Worm (Caenorhabditis elegans): ENCODE data around the gene W10G11.1.

W10G11.1 gene

ce11 chrII:3556584-3556983 is 3.9 kb downstream of the W10G11.1 start:
- no peak for TF ChIP-seq unc-62 (GFP tag; optimal IDR thresholded peaks at IDR 0.05)

ce11 chrII:3555281-3555680 is 5.2 kb downstream of the W10G11.1 start:
- TF ChIP-seq unc-62 (GFP tag; optimal IDR thresholded peaks at IDR 0.05): no peak

DNA sequence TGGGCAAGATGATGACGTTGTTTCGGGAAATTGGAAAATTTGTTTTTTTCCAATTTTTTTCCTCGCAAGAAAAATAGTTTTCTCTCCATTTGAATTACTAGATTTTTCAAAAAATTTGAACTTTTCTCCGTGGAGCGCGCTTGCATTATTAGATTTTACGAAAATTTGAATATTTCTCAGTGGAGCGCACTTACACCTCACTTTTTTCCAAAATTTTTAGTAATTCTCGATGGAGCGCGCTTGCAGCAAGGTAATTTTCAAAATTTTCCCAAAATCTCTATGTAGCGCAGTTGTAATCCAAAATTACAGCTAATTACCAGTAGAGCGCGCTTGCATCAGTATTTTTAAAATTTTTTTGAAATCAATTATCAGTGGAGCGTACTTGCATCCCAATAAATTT is 5.8 kb downstream of the W10G11.1 start:
- TF ChIP-seq unc-62 (GFP tag; optimal IDR thresholded peaks at IDR 0.05): no peak

- TF ChIP-seq unc-62 (GFP tag; optimal IDR thresholded peaks at IDR 0.05): no peak
Measured at ce11 chrII:3553453-3553852, 7.0 kb downstream of the W10G11.1 start, which contains the start of gene dnc-3. dnc-3 (plus strand) TSS chrII:3553724.

ce11 chrII:3550352-3550751 is 10.1 kb downstream of the W10G11.1 start, which contains the start of gene W10G11.19:
W10G11.19 (plus strand) TSS chrII:3550652.
- no peak for TF ChIP-seq unc-62 (GFP tag; optimal IDR thresholded peaks at IDR 0.05)

- TF ChIP-seq unc-62 (GFP tag; optimal IDR thresholded peaks at IDR 0.05): no peak
Measured at ce11 chrII:3547282-3547681, 13.2 kb downstream of the W10G11.1 start.

DNA sequence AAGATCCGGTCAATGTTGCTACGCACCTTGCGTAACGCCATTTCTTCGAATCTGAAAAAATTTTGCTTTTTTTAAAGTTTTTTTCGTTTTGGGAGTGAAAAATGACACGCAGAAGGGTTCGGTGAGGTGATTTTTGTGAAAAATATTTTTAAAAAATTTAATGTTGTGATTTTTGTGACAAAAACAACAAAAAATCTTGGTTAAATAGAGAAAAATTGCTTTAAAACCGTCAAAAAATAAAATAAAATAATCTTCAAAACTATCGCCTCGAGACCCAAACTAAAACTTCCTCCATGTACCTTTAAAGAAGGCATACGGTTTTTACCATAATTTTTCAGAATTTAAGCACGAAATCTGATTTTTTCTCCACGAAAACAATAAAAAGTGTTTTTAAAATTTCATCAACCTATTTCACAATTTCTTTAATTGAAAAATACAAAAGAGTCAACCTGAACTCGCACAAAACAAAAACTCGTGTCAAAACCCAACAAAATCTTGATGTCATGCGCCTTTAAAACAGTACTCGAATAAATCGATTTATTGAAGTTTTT is 14.0 kb downstream of the W10G11.1 start, which contains the start of gene apd-3:
Gene apd-3, minus strand, starts transcription at position 51 of the 551 bp plus-strand sequence.
- TF ChIP-seq unc-62 (GFP tag; optimal IDR thresholded peaks at IDR 0.05): no peak

ce11 chrII:3540151-3540550 is 20.3 kb downstream of the W10G11.1 start:
- no peak for TF ChIP-seq unc-62 (GFP tag; optimal IDR thresholded peaks at IDR 0.05)

DNA sequence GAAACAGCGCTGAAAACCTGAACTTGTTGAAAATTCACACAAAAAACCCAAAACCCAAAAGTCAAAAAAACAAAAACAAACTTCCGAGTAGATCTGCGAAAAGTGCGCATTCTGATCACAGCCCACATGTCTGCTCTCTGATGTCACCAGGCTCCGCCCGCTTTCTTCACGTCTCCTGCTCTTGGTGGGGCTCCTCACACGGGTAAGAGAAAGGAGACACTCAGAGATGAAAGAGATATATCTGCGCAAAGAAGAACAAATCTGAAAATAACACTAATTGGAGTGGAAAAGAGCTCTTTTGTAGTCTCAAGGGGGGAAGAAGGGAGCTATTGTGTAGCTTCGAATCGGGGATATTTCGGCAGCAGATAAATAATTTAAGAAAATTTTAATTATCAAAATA is 32.2 kb downstream of the W10G11.1 start, which contains the start of gene ncs-6:
Gene ncs-6, minus strand, starts transcription at position 261 of the 400 bp plus-strand sequence.
- TF ChIP-seq unc-62 (GFP tag; optimal IDR thresholded peaks at IDR 0.05): no peak

ce11 chrII:3527460-3527859 is 33.0 kb downstream of the W10G11.1 start:
- TF ChIP-seq unc-62 (GFP tag; optimal IDR thresholded peaks at IDR 0.05): no peak

DNA sequence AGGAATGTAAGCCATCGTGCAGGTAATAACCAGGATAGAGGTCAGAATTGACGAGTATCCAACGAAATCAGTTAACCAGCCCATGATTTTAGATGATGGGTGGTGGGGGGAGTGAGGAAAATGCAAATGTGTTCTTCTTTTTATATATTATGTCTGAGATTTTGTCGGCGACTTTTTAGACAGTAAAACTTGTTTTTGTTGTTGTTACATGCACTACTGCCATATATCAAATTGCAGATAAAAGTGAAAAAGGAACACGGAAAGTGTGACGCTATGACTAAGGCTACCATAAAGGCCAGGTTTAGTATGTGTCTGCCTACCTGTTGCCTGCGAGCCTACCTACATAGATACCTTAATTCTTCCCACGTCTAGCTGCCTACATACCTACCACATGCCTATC is 36.4 kb downstream of the W10G11.1 start, which contains the start of gene col-72:
Gene col-72, minus strand, starts transcription at position 101 of the 400 bp plus-strand sequence.
- no peak for TF ChIP-seq unc-62 (GFP tag; optimal IDR thresholded peaks at IDR 0.05)

DNA sequence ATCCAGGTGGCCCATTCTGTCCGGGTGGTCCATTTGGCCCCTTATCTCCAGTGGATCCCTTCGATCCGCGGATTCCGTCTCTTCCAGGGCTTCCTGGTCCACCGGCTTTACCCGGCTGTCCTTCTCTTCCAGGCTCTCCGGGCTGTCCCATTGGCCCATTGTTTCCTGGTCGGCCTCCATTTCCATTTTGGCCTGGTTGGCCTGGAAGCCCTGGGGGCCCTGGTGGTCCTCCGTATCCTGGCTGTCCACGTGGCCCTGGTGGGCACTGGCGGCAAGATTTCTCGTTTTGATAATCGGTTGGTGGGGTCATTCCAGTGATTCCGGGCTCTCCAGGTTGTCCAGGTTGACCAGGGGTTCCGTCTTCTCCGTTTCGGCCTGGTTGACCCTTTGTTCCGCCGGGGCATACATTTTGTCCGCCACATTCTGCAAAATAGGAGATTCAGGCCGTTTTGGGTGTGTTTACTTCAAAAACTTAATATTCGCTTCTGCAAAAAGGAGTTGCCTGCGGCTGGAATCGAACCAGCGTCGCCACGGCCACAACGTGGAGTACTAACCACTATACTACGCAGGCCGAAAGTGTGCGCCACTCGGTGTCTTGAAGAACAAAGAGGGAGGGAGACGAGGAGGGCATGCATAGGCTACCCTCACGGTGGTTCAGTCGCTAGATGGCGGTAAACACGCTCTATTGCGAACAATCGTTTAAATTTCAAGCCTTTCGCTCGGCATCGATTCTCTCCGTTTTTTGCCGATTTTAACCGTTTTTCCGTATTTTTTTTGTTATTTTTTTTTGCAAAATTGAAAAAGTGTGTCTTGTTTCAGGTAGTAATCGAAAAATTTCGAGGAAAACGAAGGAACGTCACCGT is 39.3 kb downstream of the W10G11.1 start, which contains the start of gene W09G10.9:
Gene W09G10.9, plus strand, starts transcription at position 813 of the 863 bp plus-strand sequence.
- TF ChIP-seq unc-62 (GFP tag; optimal IDR thresholded peaks at IDR 0.05): no peak

- TF ChIP-seq unc-62 (GFP tag; optimal IDR thresholded peaks at IDR 0.05): no peak
Measured at ce11 chrII:3518961-3519544, 41.4 kb downstream of the W10G11.1 start, which contains the start of gene clec-126. clec-126 (plus strand) TSS chrII:3519494.

- TF ChIP-seq unc-62 (GFP tag; optimal IDR thresholded peaks at IDR 0.05): no peak
Measured at ce11 chrII:3516175-3516574, 44.3 kb downstream of the W10G11.1 start.

ce11 chrII:3515384-3516053 is 45.0 kb downstream of the W10G11.1 start, which contains the start of the genes Y49F6B.14 and clec-125:
Y49F6B.14 (minus strand) TSS chrII:3515484.
clec-125 (plus strand) TSS chrII:3516003.
- TF ChIP-seq unc-62 (GFP tag; optimal IDR thresholded peaks at IDR 0.05): no peak

DNA sequence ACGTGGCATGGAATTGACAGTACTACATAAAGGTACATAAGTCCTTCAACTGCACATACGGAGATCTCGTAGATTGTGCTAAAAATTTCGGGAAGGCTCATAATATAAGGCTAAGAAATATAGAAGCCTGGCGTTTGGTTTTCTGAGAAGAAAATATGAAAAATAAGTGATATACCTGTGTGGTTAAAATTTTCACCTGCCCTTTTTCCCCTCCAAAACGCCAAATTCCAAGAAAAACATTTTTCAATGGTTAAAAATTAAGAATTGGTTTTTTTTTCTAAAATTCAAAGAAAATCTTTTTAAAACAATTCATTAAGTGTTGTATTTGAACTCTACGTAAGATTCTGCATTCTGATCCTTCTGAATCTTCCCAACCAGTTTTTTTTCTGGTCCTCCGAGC is 45.9 kb downstream of the W10G11.1 start, which contains the start of gene srz-5:
Gene srz-5, minus strand, starts transcription at position 101 of the 400 bp plus-strand sequence.
- TF ChIP-seq unc-62 (GFP tag; optimal IDR thresholded peaks at IDR 0.05): no peak
